Worm (Caenorhabditis elegans) whole organism, young adult: ENCODE data around the gene W09D6.4.

ENCODE experiments used
- C17E4.6 ChIP-seq: fragments of 200-800 bp; sonication (Bioruptor generic); IDR thresholded peaks from 2 replicates; pipeline ENCODE4 v1.3.6; 2022; ENCODE audit warnings: missing genetic modification reagents, missing genetic modification characterization, missing compliant biosample characterization
- D2030.7 ChIP-seq: fragments of 200-800 bp; sonication (Bioruptor generic); IDR thresholded peaks from 2 replicates; pipeline ENCODE4 v1.3.6; 2022; ENCODE audit warnings: missing genetic modification reagents, missing genetic modification characterization, missing compliant biosample characterization
- F33H1.4 ChIP-seq: fragments of 200-800 bp; sonication (Bioruptor generic); IDR thresholded peaks from 2 replicates; pipeline ENCODE4 v1.3.6; 2022; ENCODE audit warnings: missing genetic modification reagents, missing genetic modification characterization, missing compliant biosample characterization
- T07F8.4 ChIP-seq: sonication (generic microtip); optimal IDR thresholded peaks from 2 replicates; lab custom pipeline; 2016; ENCODE audit warnings: mild to moderate bottlenecking, missing genetic modification characterization, moderate library complexity, missing compliant biosample characterization
- Y56A3A.18 ChIP-seq: fragments of 200-800 bp; sonication (Bioruptor generic); IDR thresholded peaks from 2 replicates; pipeline ENCODE4 v1.3.6; 2022; ENCODE audit warnings: missing genetic modification reagents, missing genetic modification characterization, missing compliant biosample characterization
- Y67H2A.10 ChIP-seq: fragments of 200-800 bp; sonication (Bioruptor generic); conservative IDR thresholded peaks from 2 replicates; pipeline ENCODE4 v1.3.6; 2022; ENCODE audit warnings: missing genetic modification reagents, missing genetic modification characterization, missing compliant biosample characterization
- athp-1 ChIP-seq: sonication (generic microtip); optimal IDR thresholded peaks from 2 replicates; lab custom pipeline; 2017; ENCODE audit warnings: mild to moderate bottlenecking, missing genetic modification characterization, missing compliant biosample characterization
- attf-3 ChIP-seq: fragments of 200-800 bp; sonication (Bioruptor generic); conservative IDR thresholded peaks from 2 replicates; pipeline ENCODE4 v1.3.6; 2022; ENCODE audit warnings: missing genetic modification reagents, missing genetic modification characterization, missing compliant biosample characterization
- attf-5 ChIP-seq: fragments of 200-800 bp; sonication (Bioruptor generic); optimal IDR thresholded peaks from 2 replicates; lab custom pipeline; 2018; ENCODE audit warnings: mild to moderate bottlenecking, missing genetic modification characterization, missing compliant biosample characterization
- attf-6 ChIP-seq: fragments of 200-800 bp; sonication (Bioruptor generic); IDR thresholded peaks from 2 replicates; pipeline ENCODE4 v1.3.6; 2022; ENCODE audit warnings: missing genetic modification reagents, missing genetic modification characterization, missing compliant biosample characterization
- bed-2 ChIP-seq: fragments of 200-800 bp; sonication (Bioruptor generic); IDR thresholded peaks from 2 replicates; pipeline ENCODE4 v1.3.6; 2022; ENCODE audit warnings: missing genetic modification reagents, missing genetic modification characterization, missing compliant biosample characterization
- ceh-27 ChIP-seq: fragments of 200-800 bp; sonication (Bioruptor generic); optimal IDR thresholded peaks from 2 replicates; lab custom pipeline; 2018; ENCODE audit warnings: mild to moderate bottlenecking, missing genetic modification characterization, moderate library complexity, missing compliant biosample characterization
- ceh-58 ChIP-seq: fragments of 200-800 bp; sonication (Bioruptor generic); IDR thresholded peaks from 2 replicates; pipeline ENCODE4 v1.3.6; 2022; ENCODE audit warnings: missing genetic modification characterization, missing compliant biosample characterization
- dox-1 ChIP-seq: fragments of 200-800 bp; sonication (Bioruptor generic); IDR thresholded peaks from 2 replicates; pipeline ENCODE4 v1.3.6; 2022; ENCODE audit warnings: missing genetic modification reagents, missing genetic modification characterization, missing compliant biosample characterization
- efl-1 ChIP-seq: fragments of 150-350 bp; optimal IDR thresholded peaks from 2 replicates; lab custom pipeline; 2014; ENCODE audit warnings: missing biosample characterization, missing genetic modification reagents, missing genetic modification characterization
- egl-44 ChIP-seq: fragments of 200-800 bp; sonication (Bioruptor generic); IDR thresholded peaks from 2 replicates; pipeline ENCODE4 v1.3.6; 2022; ENCODE audit warnings: missing genetic modification reagents, missing genetic modification characterization, missing compliant biosample characterization
- ekl-4 ChIP-seq: fragments of 200-800 bp; sonication (Bioruptor generic); IDR thresholded peaks from 2 replicates; pipeline ENCODE4 v1.3.6; 2022; ENCODE audit warnings: missing genetic modification reagents, missing genetic modification characterization, missing compliant biosample characterization
- gei-17 ChIP-seq: fragments of 200-800 bp; sonication (Bioruptor generic); optimal IDR thresholded peaks from 2 replicates; lab custom pipeline; 2018; ENCODE audit warnings: mild to moderate bottlenecking, missing genetic modification characterization, missing compliant biosample characterization
- hlh-12 ChIP-seq: sonication (generic microtip); optimal IDR thresholded peaks from 2 replicates; lab custom pipeline; 2016; ENCODE audit warnings: missing genetic modification characterization, missing compliant biosample characterization
- hmg-20 ChIP-seq: fragments of 200-800 bp; sonication (Bioruptor generic); IDR thresholded peaks from 2 replicates; pipeline ENCODE4 v1.3.6; 2022; ENCODE audit warnings: missing genetic modification reagents, missing genetic modification characterization, missing compliant biosample characterization
- hsf-1 ChIP-seq: fragments of 200-800 bp; sonication (Bioruptor generic); IDR thresholded peaks from 2 replicates; pipeline ENCODE4 v1.3.6; 2022; ENCODE audit warnings: missing genetic modification reagents, missing genetic modification characterization, missing compliant biosample characterization
- lag-1 ChIP-seq: fragments of 200-800 bp; sonication (Bioruptor generic); IDR thresholded peaks from 2 replicates; pipeline ENCODE4 v1.3.6; 2022; ENCODE audit warnings: missing genetic modification reagents, missing genetic modification characterization, missing compliant biosample characterization
- let-526 ChIP-seq: fragments of 200-800 bp; sonication (Bioruptor generic); IDR thresholded peaks from 2 replicates; pipeline ENCODE4 v1.3.6; 2022; ENCODE audit warnings: missing genetic modification reagents, missing genetic modification characterization, missing compliant biosample characterization
- let-607 ChIP-seq, 2 experiments: fragments of 200-800 bp in 1 of 2; sonication (Bioruptor generic) in 1 of 2; sonication (generic microtip) in 1 of 2; optimal IDR thresholded peaks; 2 replicates each; lab custom pipeline; 2016 to 2018; ENCODE audit warnings: mild to moderate bottlenecking in 2 of 2, missing compliant biosample characterization in 2 of 2, missing genetic modification characterization in 2 of 2, moderate library complexity in 2 of 2, missing genotype in 1 of 2
- lin-26 ChIP-seq: fragments of 200-800 bp; sonication (Bioruptor generic); IDR thresholded peaks from 2 replicates; pipeline ENCODE4 v1.3.6; 2022; ENCODE audit warnings: missing genetic modification reagents, missing genetic modification characterization, missing compliant biosample characterization
- lin-40 ChIP-seq: sonication (generic microtip); optimal IDR thresholded peaks from 2 replicates; lab custom pipeline; 2016; ENCODE audit warnings: missing genetic modification characterization, mild to moderate bottlenecking, missing compliant biosample characterization, missing genotype, missing genetic modification reagents
- lin-54 ChIP-seq: fragments of 200-800 bp; sonication (Bioruptor generic); optimal IDR thresholded peaks from 2 replicates; lab custom pipeline; 2018; ENCODE audit warnings: mild to moderate bottlenecking, missing genetic modification characterization, missing compliant biosample characterization
- lsl-1 ChIP-seq: fragments of 200-800 bp; sonication (Bioruptor generic); optimal IDR thresholded peaks from 2 replicates; lab custom pipeline; 2018; ENCODE audit warnings: mild to moderate bottlenecking, missing genetic modification characterization, moderate library complexity, missing compliant biosample characterization
- madf-6 ChIP-seq: fragments of 200-800 bp; sonication (Bioruptor generic); IDR thresholded peaks from 2 replicates; pipeline ENCODE4 v1.3.6; 2022; ENCODE audit warnings: missing genetic modification reagents, missing genetic modification characterization, missing compliant biosample characterization
- mxl-1 ChIP-seq: sonication (generic microtip); optimal IDR thresholded peaks from 2 replicates; lab custom pipeline; 2016; ENCODE audit warnings: missing genetic modification characterization, missing compliant biosample characterization
- nfyb-1 ChIP-seq: fragments of 200-800 bp; sonication (Bioruptor generic); IDR thresholded peaks from 2 replicates; pipeline ENCODE4 v1.3.6; 2022; ENCODE audit warnings: missing genetic modification reagents, missing genetic modification characterization, missing compliant biosample characterization
- nhr-120 ChIP-seq: fragments of 200-800 bp; sonication (Bioruptor generic); IDR thresholded peaks from 2 replicates; pipeline ENCODE4 v1.3.6; 2022; ENCODE audit warnings: missing genetic modification characterization, missing compliant biosample characterization
- nhr-27 ChIP-seq: fragments of 200-800 bp; sonication (Bioruptor generic); optimal IDR thresholded peaks from 2 replicates; lab custom pipeline; 2018; ENCODE audit warnings: mild to moderate bottlenecking, missing genetic modification characterization, moderate library complexity, missing compliant biosample characterization
- pha-4 ChIP-seq: fragments of 150-350 bp; sonication (generic microtip); optimal IDR thresholded peaks from 2 replicates; lab custom pipeline; 2014; ENCODE audit warnings: missing biosample characterization, missing genetic modification reagents, missing genetic modification characterization
- rcor-1 ChIP-seq: fragments of 200-800 bp; sonication (Bioruptor generic); IDR thresholded peaks from 2 replicates; pipeline ENCODE4 v1.3.6; 2022; ENCODE audit warnings: missing genetic modification reagents, missing genetic modification characterization, missing compliant biosample characterization
- rec-8 ChIP-seq, 2 experiments: sonication (generic microtip); optimal IDR thresholded peaks; 2 replicates each; lab custom pipeline; 2016; ENCODE audit warnings: mild to moderate bottlenecking in 2 of 2, missing genetic modification characterization in 2 of 2, missing genetic modification reagents in 2 of 2, missing genotype in 2 of 2, missing biosample characterization in 1 of 2, missing compliant biosample characterization in 1 of 2, moderate library complexity in 1 of 2
- repo-1 ChIP-seq: sonication (generic microtip); optimal IDR thresholded peaks from 2 replicates; lab custom pipeline; 2017; ENCODE audit warnings: mild to moderate bottlenecking, missing genetic modification characterization, missing compliant biosample characterization
- snpc-1.1 ChIP-seq: sonication (generic microtip); optimal IDR thresholded peaks from 2 replicates; lab custom pipeline; 2017; ENCODE audit warnings: missing genetic modification characterization, mild to moderate bottlenecking, missing compliant biosample characterization, antibody characterized with exemption, moderate library complexity, missing genotype, missing genetic modification reagents; ENCODE audit not compliant: insufficient read depth
- snpc-3.4 ChIP-seq: sonication (generic microtip); optimal IDR thresholded peaks from 2 replicates; lab custom pipeline; 2017; ENCODE audit warnings: missing genetic modification characterization, mild to moderate bottlenecking, missing compliant biosample characterization, antibody characterized with exemption, moderate library complexity, missing genotype, missing genetic modification reagents
- tbp1 ChIP-seq: fragments of 200-800 bp; sonication (Bioruptor generic); optimal IDR thresholded peaks from 2 replicates; lab custom pipeline; 2018; ENCODE audit warnings: mild to moderate bottlenecking, missing genetic modification characterization, missing compliant biosample characterization
- tbx-9 ChIP-seq: sonication (generic microtip); optimal IDR thresholded peaks from 2 replicates; lab custom pipeline; 2016; ENCODE audit warnings: borderline replicate concordance, missing genetic modification characterization, inconsistent platforms, missing compliant biosample characterization
- xnd-1 ChIP-seq: sonication (generic microtip); optimal IDR thresholded peaks from 2 replicates; lab custom pipeline; 2016; ENCODE audit warnings: missing genotype, missing genetic modification reagents, missing genetic modification characterization, missing compliant biosample characterization
- ztf-18 ChIP-seq: sonication (generic microtip); optimal IDR thresholded peaks from 2 replicates; lab custom pipeline; 2016; ENCODE audit warnings: missing genotype, mild to moderate bottlenecking, missing genetic modification characterization, missing compliant biosample characterization
- ztf-26 ChIP-seq: sonication (generic microtip); optimal IDR thresholded peaks from 2 replicates; lab custom pipeline; 2017; ENCODE audit warnings: missing genetic modification characterization, missing compliant biosample characterization
- ztf-28 ChIP-seq: fragments of 200-800 bp; sonication (Bioruptor generic); IDR thresholded peaks from 2 replicates; pipeline ENCODE4 v1.3.6; 2022; ENCODE audit warnings: missing genetic modification reagents, missing genetic modification characterization, missing compliant biosample characterization

W09D6.4 gene

DNA sequence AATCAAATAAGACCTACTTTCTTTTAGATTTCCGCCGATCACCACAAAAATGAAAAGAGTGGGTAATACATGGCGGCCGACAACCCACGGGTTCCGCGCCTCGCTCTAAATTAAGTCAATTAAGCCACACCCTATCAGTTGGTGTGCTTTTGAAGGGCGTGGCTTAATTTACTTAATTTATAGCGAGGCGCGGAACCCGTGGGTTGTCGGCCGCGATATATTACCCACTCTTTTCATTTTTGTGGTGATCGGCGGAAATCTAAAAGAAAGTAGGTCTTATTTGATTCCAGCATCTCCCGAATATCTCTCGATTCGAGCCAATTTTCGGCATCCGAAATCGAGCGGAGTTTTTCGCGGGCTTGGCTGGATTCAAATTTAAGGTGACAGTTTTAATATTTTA, 38.6 kb downstream of the W09D6.4 start (continued):
- 0 out of 2 replicates have a peak, but pooled peaks have one; percentile 6 for TF ChIP-seq ztf-28
- peak; percentile 91 for TF ChIP-seq snpc-1.1 (tag; lab: Kevin White, UChicago)
- TF ChIP-seq nfyb-1 (GFP tag; lab: Robert Waterston, UW) = peak; percentile 71
- peak; percentile 87 for TF ChIP-seq snpc-3.4 (tag; lab: Kevin White, UChicago)
- TF ChIP-seq ceh-58 = 0 out of 2 replicates have a peak, but pooled peaks have one; percentile 21
- TF ChIP-seq C17E4.6 (GFP tag; lab: Robert Waterston, UW) = 0 out of 2 replicates have a peak, but pooled peaks have one; percentile 35
- peak; percentile 41 for TF ChIP-seq tbp1 (GFP tag; lab: Kevin White, UChicago)
- TF ChIP-seq D2030.7 (GFP tag; lab: Robert Waterston, UW) = peak; percentile 98
- TF ChIP-seq lin-26 = peak; percentile 49; the same call in 1 of the 2 replicates
- TF ChIP-seq attf-3 (GFP tag; lab: Robert Waterston, UW) = 0 out of 2 replicates have a peak, but pooled peaks have one; percentile 11
- TF ChIP-seq lin-54 (GFP tag; lab: Kevin White, UChicago) = peak; percentile 51
- peak; percentile 74; the same call in 1 of the 2 replicates for TF ChIP-seq hsf-1
- TF ChIP-seq Y56A3A.18 = 0 out of 2 replicates have a peak, but pooled peaks have one; percentile 56
- TF ChIP-seq hmg-20 (GFP tag; lab: Robert Waterston, UW) = 0 out of 2 replicates have a peak, but pooled peaks have one; percentile 51
- peak; percentile 41 for TF ChIP-seq xnd-1 (tag; lab: Kevin White, UChicago)
- peak; percentile 92 for TF ChIP-seq attf-6 (GFP tag; lab: Robert Waterston, UW)
- TF ChIP-seq rcor-1 (GFP tag; lab: Robert Waterston, UW) = peak; percentile 83
- TF ChIP-seq dox-1 (GFP tag; lab: Robert Waterston, UW) = peak; percentile 61
- peak; percentile 53 for TF ChIP-seq lsl-1
- TF ChIP-seq F33H1.4 = peak; percentile 53
- peak; percentile 76; the same call in 1 of the 2 replicates for TF ChIP-seq ekl-4 (GFP tag; lab: Robert Waterston, UW)
- TF ChIP-seq, all 124 proteins: peak for 35; not testable (repeated sequence) for 89

DNA sequence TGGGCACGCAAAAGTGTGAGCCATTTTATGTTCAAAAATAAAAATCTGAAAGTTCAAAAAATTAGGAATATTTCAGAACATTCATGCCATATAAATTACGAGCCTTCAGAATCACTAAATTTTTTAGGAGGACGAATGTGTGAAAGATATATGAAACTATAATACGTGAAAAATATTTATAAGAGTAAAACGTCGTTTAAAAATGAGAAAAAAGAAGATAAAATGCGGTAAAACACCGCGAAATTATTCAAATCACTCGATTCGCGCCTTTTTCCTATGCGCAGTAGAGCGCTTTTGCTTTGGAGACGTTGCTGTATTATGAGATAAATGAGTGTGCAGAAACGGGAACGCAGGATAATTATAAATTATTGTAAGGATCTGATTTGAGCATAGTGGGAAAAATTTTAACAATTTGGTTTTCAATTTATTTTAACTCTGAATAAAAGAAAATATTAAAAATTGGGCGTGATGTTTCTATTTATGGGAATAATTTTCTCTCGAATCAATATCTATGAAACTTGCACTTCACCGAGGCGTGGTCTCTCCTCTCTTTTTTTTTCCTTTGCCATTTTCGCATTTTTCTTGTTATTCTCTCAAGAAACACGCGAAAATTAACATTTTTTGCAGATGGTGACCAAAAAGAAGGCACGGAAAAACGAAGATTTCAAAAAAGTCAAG, 39.8 kb downstream of the W09D6.4 start, which contains the start of the genes sup-35 and Y48A6C.4:
TSS of gene sup-35 (minus strand) at position 51 of the 678 bp plus-strand sequence.
TSS of gene Y48A6C.4 (plus strand) at position 628 of the 678 bp plus-strand sequence.
- TF ChIP-seq madf-6 (GFP tag; lab: Robert Waterston, UW) (peak; percentile 87), tbx-9 (tag; lab: Kevin White, UChicago) (no peak), let-607 (tag; optimal IDR thresholded peaks at IDR 0.05; lab: Kevin White, UChicago) (peak in 1 of 2 experiments; percentile 23), gei-17 (GFP tag; lab: Kevin White, UChicago) (no peak), attf-3 (GFP tag; lab: Robert Waterston, UW) (no peak), efl-1 (GFP tag; lab: Kevin White, UChicago) (peak; percentile 94), nhr-27 (tag; lab: Kevin White, UChicago) (no peak), ztf-18 (tag; lab: Kevin White, UChicago) (peak; percentile 44), hlh-12 (no peak), egl-44 (no peak), lin-40 (tag; lab: Kevin White, UChicago) (peak; percentile 77), ceh-27 (GFP tag; lab: Kevin White, UChicago) (peak; percentile 65), athp-1 (tag; lab: Kevin White, UChicago) (peak; percentile 47), Y67H2A.10 (GFP tag; lab: Robert Waterston, UW) (no peak), ztf-28 (0 out of 2 replicates have a peak, but pooled peaks have one; percentile 23), rec-8 (tag; optimal IDR thresholded peaks at IDR 0.05; lab: Kevin White, UChicago) (no peak), pha-4 (tag; lab: Kevin White, UChicago) (peak; percentile 12), repo-1 (tag; lab: Kevin White, UChicago) (no peak), attf-5 (GFP tag; lab: Kevin White, UChicago) (peak; percentile 80), xnd-1 (tag; lab: Kevin White, UChicago) (peak; percentile 14), mxl-1 (no peak), tbp1 (GFP tag; lab: Kevin White, UChicago) (peak; percentile 52), lag-1 (GFP tag; lab: Robert Waterston, UW) (no peak), bed-2 (GFP tag; lab: Robert Waterston, UW) (0 out of 2 replicates have a peak, but pooled peaks have one; percentile 43), T07F8.4 (no peak), ztf-26 (tag; lab: Kevin White, UChicago) (no peak), let-526 (GFP tag; lab: Robert Waterston, UW) (no peak), nhr-120 (GFP tag; lab: Robert Waterston, UW) (no peak)
